Worm (Caenorhabditis elegans) whole organism, L4 larva: Measurements from ENCODE around the gene C16C8.10.

ENCODE experiments used
- F49E8.2 ChIP-seq: sonication (generic microtip); optimal IDR thresholded peaks from 2 replicates; lab custom pipeline; 2016; ENCODE audit warnings: missing compliant biosample characterization, mild to moderate bottlenecking, missing genetic modification characterization, borderline replicate concordance
- T20F7.1 ChIP-seq: fragments of 200-800 bp; sonication (Bioruptor generic); optimal IDR thresholded peaks from 2 replicates; lab custom pipeline; 2018; ENCODE audit warnings: mild to moderate bottlenecking, missing genetic modification characterization, missing compliant biosample characterization
- Y105C5A.15 ChIP-seq: fragments of 200-800 bp; sonication (Bioruptor generic); IDR thresholded peaks from 2 replicates; pipeline ENCODE4 v1.3.6; 2022; ENCODE audit warnings: missing genetic modification characterization, missing compliant biosample characterization
- Y48G9A.11 ChIP-seq: fragments of 200-800 bp; sonication (Bioruptor generic); IDR thresholded peaks from 2 replicates; pipeline ENCODE4 v1.3.6; 2022; ENCODE audit warnings: missing genetic modification reagents, missing genetic modification characterization, missing compliant biosample characterization
- Y75B8A.6 ChIP-seq: fragments of 200-800 bp; sonication (Bioruptor generic); IDR thresholded peaks from 2 replicates; pipeline ENCODE4 v1.3.6; 2022; ENCODE audit warnings: missing genetic modification reagents, missing genetic modification characterization, missing compliant biosample characterization
- ZK546.5 ChIP-seq, 2 experiments: sonication (generic microtip); optimal IDR thresholded peaks; 2 replicates each; lab custom pipeline; 2017; ENCODE audit warnings: missing biosample characterization in 2 of 2, missing genetic modification characterization in 2 of 2
- aha-1 ChIP-seq: fragments of 150-350 bp; peaks from one replicate; lab custom pipeline; 2014; ENCODE audit warnings: missing biosample characterization, missing genetic modification characterization
- arid-1 ChIP-seq: fragments of 200-800 bp; sonication (Bioruptor generic); conservative IDR thresholded peaks from 2 replicates; pipeline ENCODE4 v1.3.6; 2022; ENCODE audit warnings: missing genetic modification reagents, missing genetic modification characterization, missing compliant biosample characterization
- attf-4 ChIP-seq: sonication (generic microtip); optimal IDR thresholded peaks from 3 replicates; lab custom pipeline; 2017; ENCODE audit warnings: missing biosample characterization, missing genetic modification characterization
- ceh-32 ChIP-seq: sonication (generic microtip); optimal IDR thresholded peaks from 2 replicates; lab custom pipeline; 2016; ENCODE audit warnings: mild to moderate bottlenecking, missing genetic modification characterization, missing compliant biosample characterization; ENCODE audit not compliant: poor library complexity
- ceh-44 ChIP-seq: fragments of 200-800 bp; sonication (Bioruptor generic); IDR thresholded peaks from 2 replicates; pipeline ENCODE4 v1.3.6; 2022; ENCODE audit warnings: missing genetic modification reagents, missing genetic modification characterization, missing compliant biosample characterization
- ceh-62 ChIP-seq: sonication (generic microtip); optimal IDR thresholded peaks from 2 replicates; lab custom pipeline; 2017; ENCODE audit warnings: missing biosample characterization, missing genetic modification characterization
- ceh-82 ChIP-seq: sonication (generic microtip); optimal IDR thresholded peaks from 2 replicates; lab custom pipeline; 2017; ENCODE audit warnings: missing biosample characterization, missing genetic modification characterization
- daf-19 ChIP-seq: fragments of 200-800 bp; sonication (Bioruptor generic); conservative IDR thresholded peaks from 2 replicates; pipeline ENCODE4 v1.3.6; 2022; ENCODE audit warnings: missing genetic modification characterization, missing compliant biosample characterization
- dmd-6 ChIP-seq: fragments of 200-800 bp; sonication (Bioruptor generic); IDR thresholded peaks from 2 replicates; pipeline ENCODE4 v1.3.6; 2022; ENCODE audit warnings: missing genetic modification reagents, missing genetic modification characterization, missing compliant biosample characterization
- dmd-9 ChIP-seq: fragments of 200-800 bp; sonication (Bioruptor generic); IDR thresholded peaks from 2 replicates; pipeline ENCODE4 v1.3.6; 2022; ENCODE audit warnings: missing genetic modification reagents, missing genetic modification characterization, missing compliant biosample characterization
- gei-8 ChIP-seq: fragments of 200-800 bp; sonication (Bioruptor generic); optimal IDR thresholded peaks from 2 replicates; lab custom pipeline; 2018; ENCODE audit warnings: mild to moderate bottlenecking, missing genetic modification characterization, missing compliant biosample characterization
- lim-7 ChIP-seq: fragments of 200-800 bp; sonication (Bioruptor generic); IDR thresholded peaks from 2 replicates; pipeline ENCODE4 v1.3.6; 2022; ENCODE audit warnings: missing genetic modification characterization, missing compliant biosample characterization
- lin-1 ChIP-seq: fragments of 200-800 bp; sonication (Bioruptor generic); IDR thresholded peaks from 2 replicates; pipeline ENCODE4 v1.3.6; 2022; ENCODE audit warnings: missing genetic modification reagents, missing genetic modification characterization, missing compliant biosample characterization
- mxl-2 ChIP-seq: fragments of 200-800 bp; sonication (Bioruptor generic); conservative IDR thresholded peaks from 2 replicates; pipeline ENCODE4 v1.3.6; 2022; ENCODE audit warnings: missing genetic modification reagents, missing genetic modification characterization, missing compliant biosample characterization
- nhr-11 ChIP-seq: fragments of 150-350 bp; optimal IDR thresholded peaks from 2 replicates; lab custom pipeline; 2014; ENCODE audit warnings: missing biosample characterization, missing genetic modification characterization
- nhr-111 ChIP-seq: fragments of 200-800 bp; sonication (Bioruptor generic); optimal IDR thresholded peaks from 2 replicates; lab custom pipeline; 2018; ENCODE audit warnings: mild to moderate bottlenecking, missing genetic modification characterization, missing compliant biosample characterization
- nhr-28 ChIP-seq: fragments of 150-350 bp; optimal IDR thresholded peaks from 2 replicates; lab custom pipeline; 2014; ENCODE audit warnings: missing biosample characterization, missing genetic modification characterization
- nhr-41 ChIP-seq: fragments of 200-800 bp; sonication (Bioruptor generic); IDR thresholded peaks from 2 replicates; pipeline ENCODE4 v1.3.6; 2022; ENCODE audit warnings: missing genetic modification reagents, missing genetic modification characterization, missing compliant biosample characterization
- php-3 ChIP-seq: fragments of 200-800 bp; sonication (Bioruptor generic); IDR thresholded peaks from 2 replicates; pipeline ENCODE4 v1.3.6; 2022; ENCODE audit warnings: missing genetic modification reagents, missing genetic modification characterization, missing compliant biosample characterization
- sdz-12 ChIP-seq: fragments of 200-800 bp; sonication (Bioruptor generic); optimal IDR thresholded peaks from 2 replicates; lab custom pipeline; 2018; ENCODE audit warnings: mild to moderate bottlenecking, missing genetic modification characterization, missing compliant biosample characterization
- set-16 ChIP-seq: fragments of 200-800 bp; sonication (Bioruptor generic); IDR thresholded peaks from 2 replicates; pipeline ENCODE4 v1.3.6; 2022; ENCODE audit warnings: missing genetic modification reagents, missing genetic modification characterization, missing compliant biosample characterization
- snpc-4 ChIP-seq: fragments of 150-350 bp; optimal IDR thresholded peaks from 2 replicates; lab custom pipeline; 2014; ENCODE audit warnings: missing biosample characterization, missing genetic modification characterization
- unc-62 ChIP-seq, 3 experiments: fragments of 150-350 bp in 1 of 3; sonication (generic microtip); optimal IDR thresholded peaks in 2 of 3; peaks in 1 of 3; 1 replicate in 1 of 3; 2 replicates in 2 of 3; lab custom pipeline; 2014 to 2017; ENCODE audit warnings: missing biosample characterization in 3 of 3, missing genetic modification characterization in 3 of 3, missing genetic modification reagents in 3 of 3, missing genotype in 1 of 3
- zfp-2 ChIP-seq: sonication (generic microtip); optimal IDR thresholded peaks from 2 replicates; lab custom pipeline; 2016; ENCODE audit warnings: mild to moderate bottlenecking, missing genetic modification characterization, missing compliant biosample characterization
- ztf-11 ChIP-seq: fragments of 150-350 bp; optimal IDR thresholded peaks from 2 replicates; lab custom pipeline; 2014; ENCODE audit warnings: missing biosample characterization, missing genetic modification characterization

C16C8.10 gene

DNA sequence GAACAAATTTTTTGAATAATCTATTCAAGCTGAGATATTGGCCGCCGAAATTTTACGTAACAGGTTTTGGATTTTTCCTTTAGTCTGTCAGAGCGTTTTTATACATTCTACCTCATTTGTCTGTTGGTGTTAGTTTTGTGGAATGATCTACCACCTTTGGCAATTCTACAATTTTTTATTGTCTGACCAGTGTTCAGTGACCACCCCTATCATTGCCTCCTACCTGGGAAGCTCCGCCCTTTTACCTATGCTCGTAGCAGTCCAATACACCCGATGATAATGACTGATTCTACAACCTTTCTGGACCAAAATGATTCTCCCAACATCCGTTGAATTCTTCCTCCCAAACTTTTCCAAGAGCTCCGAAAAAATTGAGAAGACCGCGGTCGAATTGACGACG lies 9.3 kb upstream of the C16C8.10 start, which contains the start of gene sdz-32:
sdz-32 (plus strand) TSS at position 301 of the 400 bp plus-strand sequence.
- TF ChIP-seq T20F7.1 (GFP tag; lab: Kevin White, UChicago) = no peak
- no peak for TF ChIP-seq set-16
- TF ChIP-seq arid-1 (GFP tag; lab: Robert Waterston, UW) = no peak

DNA sequence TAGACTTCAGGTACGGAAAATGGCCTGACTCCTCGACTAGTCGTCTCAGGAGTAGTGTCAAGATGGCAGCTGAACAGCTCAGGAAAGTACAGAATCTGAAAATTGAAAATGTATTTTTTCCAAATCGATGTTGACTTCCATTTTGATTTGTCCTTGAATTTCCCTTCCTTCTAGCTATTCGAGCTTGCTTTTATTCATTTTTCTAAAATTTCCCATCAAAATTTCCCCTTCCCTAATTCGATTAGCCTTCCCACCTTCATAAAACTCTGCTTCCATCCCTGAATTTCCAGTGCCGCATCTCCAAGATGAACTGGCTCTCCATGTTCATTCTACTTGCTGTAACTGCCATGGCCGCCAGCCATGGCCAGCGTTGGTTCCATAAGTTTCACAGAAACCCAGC lies 8.3 kb upstream of the C16C8.10 start, which contains the start of gene Y49F6B.6:
Y49F6B.6 (plus strand) TSS at position 301 of the 400 bp plus-strand sequence.
- TF ChIP-seq F49E8.2 (tag; lab: Kevin White, UChicago) (no peak), php-3 (GFP tag; lab: Robert Waterston, UW) (no peak), ztf-11 (tag; lab: Kevin White, UChicago) (no peak), lin-1 (GFP tag; lab: Robert Waterston, UW) (no peak), Y48G9A.11 (GFP tag; lab: Robert Waterston, UW) (no peak), nhr-41 (GFP tag; lab: Robert Waterston, UW) (no peak), ceh-32 (tag; lab: Kevin White, UChicago) (no peak), ZK546.5 (tag; optimal IDR thresholded peaks at IDR 0.05; lab: Kevin White, UChicago) (no peak), daf-19 (no peak), zfp-2 (tag; lab: Kevin White, UChicago) (no peak), snpc-4 (tag; lab: Kevin White, UChicago) (no peak)

DNA sequence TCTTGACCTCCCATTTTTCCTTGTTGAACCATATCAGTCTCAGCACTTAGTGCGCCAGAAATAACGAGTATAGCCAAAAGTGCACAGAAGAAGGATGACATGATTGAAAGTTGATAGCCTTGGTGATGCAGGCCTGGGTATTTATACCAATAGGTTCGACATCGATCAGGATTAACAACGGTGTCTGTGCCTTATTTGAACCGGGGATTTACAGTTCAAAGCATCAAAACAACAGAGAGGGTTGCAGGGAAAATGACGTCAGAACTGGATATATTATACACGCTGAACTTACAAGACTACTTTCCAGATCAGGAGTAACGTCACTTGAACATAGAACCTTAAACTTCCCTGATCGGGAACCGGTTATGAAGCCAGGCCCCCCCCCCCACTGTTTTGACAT lies 7.8 kb upstream of the C16C8.10 start, which contains the start of gene Y49F6B.12:
Y49F6B.12 (minus strand) TSS at position 101 of the 400 bp plus-strand sequence.
- no peak for TF ChIP-seq Y105C5A.15 (GFP tag; lab: Robert Waterston, UW)
- TF ChIP-seq aha-1 = peak; percentile 45
- TF ChIP-seq, all 104 proteins: peak for 1

DNA sequence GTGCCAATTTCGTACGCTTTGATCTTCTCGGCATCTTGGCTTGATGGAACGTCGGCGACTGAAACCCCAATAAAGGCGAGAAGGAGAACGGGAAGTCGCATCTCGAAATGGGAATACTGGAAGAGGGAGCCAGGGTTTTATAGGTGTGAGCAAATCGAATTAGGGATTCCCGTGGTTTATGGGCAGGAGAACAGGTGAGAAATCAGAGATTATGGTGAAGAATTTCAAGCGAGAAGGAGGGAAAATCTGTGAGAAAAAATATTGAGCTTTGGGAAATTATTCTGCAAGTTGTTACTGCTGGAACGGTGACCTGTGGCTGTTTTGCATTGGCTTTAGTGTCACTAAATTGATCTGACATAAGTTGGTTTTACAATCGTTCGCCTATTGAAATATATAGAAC lies 7.1 kb upstream of the C16C8.10 start, which contains the start of gene Y49F6B.13:
Y49F6B.13 (minus strand) TSS at position 101 of the 400 bp plus-strand sequence.
- TF ChIP-seq sdz-12 (GFP tag; lab: Kevin White, UChicago) (no peak), gei-8 (GFP tag; lab: Kevin White, UChicago) (no peak), attf-4 (tag; lab: Kevin White, UChicago) (no peak), lin-1 (GFP tag; lab: Robert Waterston, UW) (no peak), nhr-41 (GFP tag; lab: Robert Waterston, UW) (no peak), aha-1 (peak; percentile 17)

DNA sequence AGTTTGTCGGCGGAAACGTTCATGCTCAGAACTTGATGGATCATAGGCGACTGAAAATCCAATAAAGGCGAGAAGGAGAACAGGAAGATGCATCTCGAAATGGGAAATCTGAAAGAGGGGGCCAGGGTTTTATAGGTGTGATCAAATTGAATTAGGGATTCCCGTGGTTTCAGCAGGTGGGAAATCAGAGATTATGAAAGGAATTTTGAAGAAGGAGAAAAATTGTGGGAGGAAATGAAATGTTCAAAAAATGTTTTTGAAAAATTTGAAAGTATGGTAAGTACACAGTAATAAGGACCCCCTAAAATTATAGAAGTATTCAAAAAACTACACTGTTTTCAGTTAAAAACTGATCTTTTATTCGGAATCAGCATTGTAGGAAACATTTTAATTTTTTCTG lies 6.1 kb upstream of the C16C8.10 start, which contains the start of gene Y49F6B.20:
Y49F6B.20 (minus strand) TSS at position 101 of the 400 bp plus-strand sequence.
- TF ChIP-seq dmd-6 (GFP tag; lab: Robert Waterston, UW) (no peak), nhr-11 (no peak), nhr-111 (GFP tag; lab: Kevin White, UChicago) (no peak), Y105C5A.15 (GFP tag; lab: Robert Waterston, UW) (no peak), ceh-44 (no peak), ceh-82 (tag; lab: Kevin White, UChicago) (no peak), dmd-9 (GFP tag; lab: Robert Waterston, UW) (no peak), ceh-62 (tag; lab: Kevin White, UChicago) (no peak), lim-7 (GFP tag; lab: Robert Waterston, UW) (no peak), nhr-28 (tag; lab: Kevin White, UChicago) (no peak), mxl-2 (GFP tag; lab: Robert Waterston, UW) (no peak), Y75B8A.6 (GFP tag; lab: Robert Waterston, UW) (no peak)
- TF ChIP-seq, all 104 proteins: peak for 0

DNA sequence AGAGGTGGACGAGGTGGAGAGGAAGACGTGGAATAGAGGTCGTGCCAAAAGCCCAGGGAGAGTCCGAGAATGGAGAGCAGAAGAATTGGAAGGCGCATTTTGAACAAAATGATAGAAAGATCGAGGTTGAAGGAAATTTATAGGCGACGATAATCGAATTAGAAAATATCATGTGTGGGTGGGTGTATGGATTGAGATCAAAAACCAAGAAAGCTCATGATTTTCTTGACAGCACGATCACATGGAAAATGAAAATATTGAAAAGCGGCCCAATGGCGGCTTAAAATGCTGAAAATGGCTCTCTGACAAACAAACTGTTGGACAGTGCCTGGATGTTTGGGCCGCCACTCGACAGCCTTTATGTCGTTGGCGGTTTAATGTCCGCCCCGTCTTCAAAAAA lies 1.4 kb downstream of the C16C8.10 start, which contains the start of gene C16C8.9:
C16C8.9 (minus strand) TSS at position 101 of the 400 bp plus-strand sequence.
- TF ChIP-seq unc-62 (GFP tag; optimal IDR thresholded peaks at IDR 0.05 in 1 of 2; lab: Kevin White, UChicago) (no peak), unc-62 (tag; optimal IDR thresholded peaks at IDR 0.05; lab: Kevin White, UChicago) (no peak), Y75B8A.6 (GFP tag; lab: Robert Waterston, UW) (no peak)
